Fruit fly (Drosophila melanogaster): ENCODE data around the gene LManIII.

DNA sequence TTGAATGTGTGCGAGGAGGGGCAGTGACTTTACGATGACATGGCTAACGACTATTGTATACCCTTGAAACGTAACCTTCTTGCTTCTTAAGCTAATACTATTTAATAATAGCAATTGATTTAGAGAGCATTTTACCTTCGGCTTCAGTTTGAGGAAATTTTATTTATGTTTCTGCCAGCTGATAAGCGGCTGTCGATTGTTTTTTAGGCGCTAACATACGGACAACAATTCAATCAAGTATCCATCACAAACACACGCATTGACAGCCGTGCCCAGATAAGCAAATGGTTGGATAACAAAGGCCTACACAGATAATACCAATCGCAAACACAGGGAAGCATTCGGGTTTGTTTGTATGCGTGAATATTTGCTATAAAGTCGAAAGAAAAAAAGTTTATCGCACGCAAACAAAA is 30.3 kb downstream of the LManIII start:
- TF ChIP-seq Pif1B (GFP tag; optimal IDR thresholded peaks at IDR 0.05) = no peak
- peak; percentile 62 for TF ChIP-seq EcR (GFP tag; optimal IDR thresholded peaks at IDR 0.05)
- TF ChIP-seq CG34367 (tag; optimal IDR thresholded peaks at IDR 0.05) = no peak
- peak; percentile 34; the same call in 1 of the 2 replicates for TF ChIP-seq Ets98B (GFP tag; IDR thresholded peaks at IDR 0.05)
- no peak for TF ChIP-seq D1 (tag; optimal IDR thresholded peaks at IDR 0.05)
- peak; percentile 5 for TF ChIP-seq CG8159 (tag; optimal IDR thresholded peaks at IDR 0.05)
- peak; percentile 20; the same call in 2 of the 3 replicates for TF ChIP-seq CG4496 (GFP tag; IDR thresholded peaks at IDR 0.05)
- peak; percentile 6 for TF ChIP-seq CG8301 (tag; optimal IDR thresholded peaks at IDR 0.05)
- TF ChIP-seq gl (tag; optimal IDR thresholded peaks at IDR 0.05) = no peak
- no peak for TF ChIP-seq CG17806 (tag; optimal IDR thresholded peaks at IDR 0.05)

All from whole organism, pupa.